Fruit fly (Drosophila melanogaster) whole organism, embryonic: ENCODE results near the gene Dok.

Experiments used
- ATbp ChIP-seq: fragments of 200-800 bp; sonication (Bioruptor generic); optimal IDR thresholded peaks from 2 replicates; lab custom pipeline; 2017; ENCODE audit warnings: missing biosample characterization, mild to moderate bottlenecking, missing genetic modification characterization, missing genetic modification reagents
- Abd-B ChIP-seq: fragments of 200-800 bp; sonication (Bioruptor generic); optimal IDR thresholded peaks from 2 replicates; lab custom pipeline; 2018; ENCODE audit warnings: missing biosample characterization, mild to moderate bottlenecking, missing genetic modification characterization, moderate library complexity
- Ada2b ChIP-seq: fragments of 200-800 bp; sonication (Bioruptor generic); IDR thresholded peaks from 2 replicates; pipeline ENCODE4 v1.3.6; 2022; ENCODE audit warnings: missing biosample characterization, missing genetic modification characterization
- Awh ChIP-seq: fragments of 200-800 bp; sonication (Bioruptor generic); IDR thresholded peaks from 2 replicates; pipeline ENCODE4, ENCODE4 v1.3.6; 2022; ENCODE audit warnings: missing biosample characterization, missing genetic modification characterization
- BEAF-32 ChIP-seq: fragments of 200-800 bp; sonication (Bioruptor generic); optimal IDR thresholded peaks from 3 replicates; lab custom pipeline; 2017; ENCODE audit warnings: missing biosample characterization, missing genetic modification characterization, mild to moderate bottlenecking, moderate library complexity, missing genetic modification reagents
- CG10366 ChIP-seq: fragments of 200-800 bp; sonication (Bioruptor generic); IDR thresholded peaks from 2 replicates; pipeline ENCODE4 v1.3.6; 2022; ENCODE audit warnings: missing biosample characterization, missing genetic modification characterization
- CG11247 ChIP-seq: fragments of 200-800 bp; sonication (Bioruptor generic); IDR thresholded peaks from 2 replicates; pipeline ENCODE4 v1.3.6; 2022; ENCODE audit warnings: missing biosample characterization, missing genetic modification characterization
- CG11398 ChIP-seq: fragments of 200-800 bp; sonication (Bioruptor generic); optimal IDR thresholded peaks from 2 replicates; lab custom pipeline; 2016; ENCODE audit warnings: missing biosample characterization, missing genetic modification characterization
- CG11504 ChIP-seq: fragments of 200-800 bp; sonication (Bioruptor generic); optimal IDR thresholded peaks from 3 replicates; lab custom pipeline; 2019; ENCODE audit warnings: missing biosample characterization, mild to moderate bottlenecking, missing genetic modification characterization, moderate library complexity
- CG12391 ChIP-seq: fragments of 200-800 bp; sonication (Bioruptor generic); optimal IDR thresholded peaks from 3 replicates; lab custom pipeline; 2018; ENCODE audit warnings: missing biosample characterization, mild to moderate bottlenecking, missing genetic modification characterization, moderate library complexity
- CG14441 ChIP-seq: fragments of 200-800 bp; sonication (Bioruptor generic); IDR thresholded peaks from 2 replicates; pipeline ENCODE4 v1.3.6; 2022; ENCODE audit warnings: missing biosample characterization, missing genetic modification characterization
- CG15269 ChIP-seq: fragments of 200-800 bp; sonication (Bioruptor generic); optimal IDR thresholded peaks from 2 replicates; lab custom pipeline; 2018; ENCODE audit warnings: missing biosample characterization, mild to moderate bottlenecking, missing genetic modification characterization, moderate library complexity
- CG17186 ChIP-seq: fragments of 200-800 bp; sonication (Bioruptor generic); optimal IDR thresholded peaks from 3 replicates; lab custom pipeline; 2017; ENCODE audit warnings: missing biosample characterization, missing genetic modification reagents, missing genetic modification characterization
- CG2116 ChIP-seq: fragments of 200-800 bp; sonication (Bioruptor generic); optimal IDR thresholded peaks from 3 replicates; lab custom pipeline; 2018; ENCODE audit warnings: missing biosample characterization, mild to moderate bottlenecking, missing genetic modification characterization
- CG2712 ChIP-seq: fragments of 200-800 bp; optimal IDR thresholded peaks from 3 replicates; lab custom pipeline; 2019; ENCODE audit warnings: missing biosample characterization, mild to moderate bottlenecking, missing genetic modification characterization, moderate library complexity
- CG3281 ChIP-seq: fragments of 200-800 bp; sonication (Bioruptor generic); optimal IDR thresholded peaks from 3 replicates; lab custom pipeline; 2017; ENCODE audit warnings: missing biosample characterization, mild to moderate bottlenecking, missing genetic modification characterization
- CG3838 ChIP-seq: fragments of 200-800 bp; sonication (Bioruptor generic); optimal IDR thresholded peaks from 3 replicates; lab custom pipeline; 2016; ENCODE audit warnings: missing biosample characterization, missing genetic modification characterization
- CG3847 ChIP-seq: fragments of 200-800 bp; sonication (Bioruptor generic); IDR thresholded peaks from 2 replicates; pipeline ENCODE4 v1.3.6; 2022; ENCODE audit warnings: missing biosample characterization, missing genetic modification characterization
- CG7745 ChIP-seq: fragments of 200-800 bp; sonication (Bioruptor generic); optimal IDR thresholded peaks from 2 replicates; lab custom pipeline; 2018; ENCODE audit warnings: missing biosample characterization, mild to moderate bottlenecking, missing genetic modification characterization, moderate library complexity
- Dip2 ChIP-seq: fragments of 200-800 bp; sonication (Bioruptor generic); IDR thresholded peaks from 2 replicates; pipeline ENCODE4 v1.3.6; 2022; ENCODE audit warnings: missing biosample characterization, missing genetic modification characterization
- Elba2 ChIP-seq: fragments of 200-800 bp; sonication (Bioruptor generic); optimal IDR thresholded peaks from 3 replicates; lab custom pipeline; 2016; ENCODE audit warnings: missing biosample characterization, missing genetic modification characterization
- Jarid2 ChIP-seq: fragments of 200-800 bp; sonication (Bioruptor generic); optimal IDR thresholded peaks from 3 replicates; lab custom pipeline; 2017; ENCODE audit warnings: mild to moderate bottlenecking, missing biosample characterization, missing genetic modification reagents, missing genetic modification characterization
- Lpt ChIP-seq: fragments of >200 bp; optimal IDR thresholded peaks from 2 replicates; lab custom pipeline; 2018; ENCODE audit warnings: missing biosample characterization, missing genetic modification characterization
- Mrtf ChIP-seq: fragments of 200-800 bp; sonication (Bioruptor generic); IDR thresholded peaks from 3 replicates; pipeline ENCODE4 v1.3.6; 2022; ENCODE audit warnings: missing biosample characterization, missing genetic modification characterization
- NC2β ChIP-seq: fragments of 200-800 bp; sonication (Bioruptor generic); optimal IDR thresholded peaks from 2 replicates; lab custom pipeline; 2016; ENCODE audit warnings: missing biosample characterization, missing genetic modification characterization
- NfI ChIP-seq: fragments of 200-800 bp; sonication (Bioruptor generic); optimal IDR thresholded peaks from 3 replicates; lab custom pipeline; 2018; ENCODE audit warnings: missing biosample characterization, mild to moderate bottlenecking, missing genetic modification characterization, moderate library complexity
- Oaz ChIP-seq: fragments of 200-800 bp; sonication (Bioruptor generic); IDR thresholded peaks from 2 replicates; pipeline ENCODE4 v1.3.6; 2022; ENCODE audit warnings: missing biosample characterization, missing genetic modification characterization
- Sin3A ChIP-seq: fragments of >200 bp; optimal IDR thresholded peaks from 2 replicates; lab custom pipeline; 2018
- Sry-β ChIP-seq: fragments of 200-800 bp; sonication (Bioruptor generic); optimal IDR thresholded peaks from 2 replicates; lab custom pipeline; 2018; ENCODE audit warnings: missing biosample characterization, mild to moderate bottlenecking, missing genetic modification characterization, moderate library complexity
- Vsx1 ChIP-seq: fragments of 200-800 bp; sonication (Bioruptor generic); optimal IDR thresholded peaks from 2 replicates; lab custom pipeline; 2017; ENCODE audit warnings: missing biosample characterization, mild to moderate bottlenecking, missing genetic modification characterization, missing genetic modification reagents
- ac ChIP-seq: fragments of 200-800 bp; sonication (Bioruptor generic); optimal IDR thresholded peaks from 3 replicates; lab custom pipeline; 2017; ENCODE audit warnings: missing biosample characterization, mild to moderate bottlenecking, missing genetic modification characterization
- bsh ChIP-seq, 2 experiments: fragments of 200-800 bp; sonication (Bioruptor generic); optimal IDR thresholded peaks; 2 replicates each; lab custom pipeline; 2017 to 2018; ENCODE audit warnings: mild to moderate bottlenecking in 2 of 2, missing biosample characterization in 2 of 2, missing genetic modification characterization in 2 of 2, moderate library complexity in 1 of 2
- crol ChIP-seq: fragments of 200-800 bp; sonication (Bioruptor generic); IDR thresholded peaks from 2 replicates; pipeline ENCODE4 v1.3.6; 2022; ENCODE audit warnings: missing biosample characterization, missing genetic modification characterization
- disco-r ChIP-seq: fragments of 200-800 bp; sonication (Bioruptor generic); optimal IDR thresholded peaks from 2 replicates; lab custom pipeline; 2016; ENCODE audit warnings: missing biosample characterization, missing genetic modification characterization
- esg ChIP-seq: fragments of 200-800 bp; sonication (Bioruptor generic); conservative IDR thresholded peaks from 2 replicates; pipeline ENCODE4 v1.3.6; 2022; ENCODE audit warnings: missing biosample characterization, missing genetic modification characterization
- fu2 ChIP-seq: fragments of 200-800 bp; sonication (Bioruptor generic); optimal IDR thresholded peaks from 2 replicates; lab custom pipeline; 2016; ENCODE audit warnings: missing biosample characterization, missing genetic modification characterization
- grn ChIP-seq: fragments of 200-800 bp; sonication (Bioruptor generic); optimal IDR thresholded peaks from 3 replicates; lab custom pipeline; 2017; ENCODE audit warnings: missing biosample characterization, missing genetic modification characterization
- ken ChIP-seq: fragments of 200-800 bp; sonication (Bioruptor generic); IDR thresholded peaks from 3 replicates; pipeline ENCODE4 v1.3.6; 2022; ENCODE audit warnings: missing biosample characterization, missing genetic modification characterization
- lola ChIP-seq, 3 experiments: fragments of >200 bp in 2 of 3; fragments of 200-800 bp in 1 of 3; sonication (Bioruptor generic) in 1 of 3; optimal IDR thresholded peaks; 2 replicates each; lab custom pipeline; 2017 to 2019; ENCODE audit warnings: missing biosample characterization in 3 of 3, missing genetic modification characterization in 3 of 3, mild to moderate bottlenecking in 1 of 3, moderate library complexity in 1 of 3
- odd ChIP-seq: fragments of 200-800 bp; sonication (Bioruptor generic); optimal IDR thresholded peaks from 2 replicates; lab custom pipeline; 2017; ENCODE audit warnings: missing biosample characterization, mild to moderate bottlenecking, missing genetic modification characterization
- pnt ChIP-seq: fragments of 200-800 bp; sonication (Bioruptor generic); optimal IDR thresholded peaks from 3 replicates; lab custom pipeline; 2016; ENCODE audit warnings: missing biosample characterization, missing genetic modification characterization
- prd ChIP-seq, 3 experiments: fragments of >200 bp in 2 of 3; fragments of 200-800 bp in 1 of 3; sonication (Bioruptor generic) in 1 of 3; optimal IDR thresholded peaks in 2 of 3; IDR thresholded peaks in 1 of 3; 2 replicates in 2 of 3; 3 replicates in 1 of 3; pipeline versions ENCODE4 v1.3.6 to Lab custom; 2017 to 2022; ENCODE audit warnings: missing biosample characterization in 1 of 3, missing genetic modification characterization in 1 of 3
- run ChIP-seq: fragments of 200-800 bp; sonication (Bioruptor generic); optimal IDR thresholded peaks from 3 replicates; lab custom pipeline; 2018; ENCODE audit warnings: missing biosample characterization, mild to moderate bottlenecking, missing genetic modification characterization
- slou ChIP-seq: fragments of 200-800 bp; sonication (Bioruptor generic); optimal IDR thresholded peaks from 3 replicates; lab custom pipeline; 2016; ENCODE audit warnings: missing biosample characterization, missing genetic modification characterization
- sr ChIP-seq: fragments of 200-800 bp; sonication (Bioruptor generic); IDR thresholded peaks from 3 replicates; pipeline ENCODE4 v1.3.6; 2022; ENCODE audit warnings: missing biosample characterization, missing genetic modification characterization
- vvl ChIP-seq: fragments of 200-800 bp; sonication (Bioruptor generic); IDR thresholded peaks from 2 replicates; pipeline ENCODE4 v1.3.6; 2022; ENCODE audit warnings: missing biosample characterization, missing genetic modification characterization
- wek ChIP-seq: fragments of 200-800 bp; sonication (Bioruptor generic); optimal IDR thresholded peaks from 3 replicates; lab custom pipeline; 2018; ENCODE audit warnings: missing biosample characterization, mild to moderate bottlenecking, missing genetic modification characterization, moderate library complexity
- zen2 ChIP-seq: fragments of 200-800 bp; sonication (Bioruptor generic); IDR thresholded peaks from 3 replicates; pipeline ENCODE4 v1.3.6; 2022; ENCODE audit warnings: missing biosample characterization, missing genetic modification characterization; ENCODE audit not compliant: partially characterized antibody
- zfh2 ChIP-seq: fragments of 200-800 bp; sonication (Bioruptor generic); optimal IDR thresholded peaks from 2 replicates; lab custom pipeline; 2016; ENCODE audit warnings: missing biosample characterization, missing genetic modification characterization

Dok gene

DNA sequence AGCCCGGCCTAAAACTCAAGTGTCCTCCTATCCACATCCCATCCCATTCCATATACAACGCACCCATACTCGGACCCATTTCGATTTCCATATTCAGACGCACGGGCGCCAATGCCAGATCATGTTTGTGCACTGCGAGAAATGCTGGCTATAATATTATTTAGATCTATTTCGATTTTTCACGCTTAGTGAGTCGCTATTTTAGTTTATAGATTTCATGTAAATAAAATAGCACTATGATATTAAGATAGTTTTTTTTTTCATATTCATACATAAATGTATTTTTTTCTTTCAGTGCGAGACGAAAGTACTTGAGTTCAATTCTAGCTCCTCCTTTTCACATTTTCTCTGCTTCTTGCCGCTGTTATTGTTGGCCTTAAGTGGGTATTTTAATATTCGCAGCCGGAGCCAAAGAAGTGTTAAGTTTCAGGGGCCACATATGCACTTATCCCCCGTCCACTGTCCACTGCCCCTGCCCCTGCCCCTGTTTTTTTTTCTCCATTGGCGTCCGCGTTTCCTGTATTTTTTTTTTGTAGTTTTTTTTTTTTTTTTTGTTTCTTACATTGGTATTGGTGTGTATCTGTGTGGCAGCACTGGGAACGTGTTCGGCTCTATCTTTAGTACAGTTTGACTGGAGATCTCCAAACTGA lies 32.0 kb upstream of the Dok start:
- TF ChIP-seq BEAF-32 (GFP tag; lab: Kevin White, UChicago) (no peak), vvl (peak; percentile 92), CG7745 (tag; lab: Kevin White, UChicago) (peak; percentile 55), wek (no peak), CG15269 (tag; lab: Kevin White, UChicago) (peak; percentile 65), Mrtf (peak; percentile 48; the same call in 1 of the 3 replicates), Vsx1 (peak; percentile 1), ken (GFP tag; lab: Robert Waterston, UW) (peak; percentile 63; the same call in 1 of the 3 replicates), CG11247 (GFP tag; lab: Robert Waterston, UW) (no peak), Jarid2 (GFP tag; lab: Kevin White, UChicago) (peak; percentile 26), NfI (GFP tag; lab: Kevin White, UChicago) (peak; percentile 21), Dip2 (GFP tag; lab: Robert Waterston, UW) (no peak), ac (GFP tag; lab: Kevin White, UChicago) (peak; percentile 74), disco-r (GFP tag; lab: Kevin White, UChicago) (no peak), Awh (GFP tag; lab: Robert Waterston, UW) (peak; percentile 47; the same call in 1 of the 2 replicates), Sry-β (GFP tag; lab: Kevin White, UChicago) (peak; percentile 36), CG3838 (no peak), CG10366 (GFP tag; lab: Robert Waterston, UW) (peak; percentile 62), sr (no peak), Oaz (GFP tag; lab: Robert Waterston, UW) (no peak), Elba2 (peak; percentile 60), bsh (GFP tag; optimal IDR thresholded peaks at IDR 0.05; lab: Kevin White, UChicago) (peak; percentile 57 to 90), CG17186 (GFP tag; lab: Kevin White, UChicago) (no peak), CG12391 (tag; lab: Kevin White, UChicago) (peak; percentile 88), CG3847 (GFP tag; lab: Robert Waterston, UW) (peak; percentile 55), odd (GFP tag; lab: Kevin White, UChicago) (peak; percentile 63), CG2712 (tag; lab: Kevin White, UChicago) (peak; percentile 90), CG3281 (GFP tag; lab: Kevin White, UChicago) (no peak), Lpt (no peak), CG11398 (GFP tag; lab: Kevin White, UChicago) (peak; percentile 18), zfh2 (no peak), pnt (GFP tag; lab: Kevin White, UChicago) (peak; percentile 46), zen2 (GFP tag; lab: Robert Waterston, UW) (no peak), slou (peak; percentile 49), grn (GFP tag; lab: Kevin White, UChicago) (peak; percentile 20), Ada2b (GFP tag; lab: Robert Waterston, UW) (peak; percentile 57), run (tag; lab: Kevin White, UChicago) (peak; percentile 38), CG14441 (0 out of 2 replicates have a peak, but pooled peaks have one; percentile 47), crol (GFP tag; lab: Robert Waterston, UW) (peak; percentile 39; the same call in 1 of the 2 replicates), lola (GFP tag; optimal IDR thresholded peaks at IDR 0.05; lab: Kevin White, UChicago) (peak in 1 of 3 experiments; percentile 94), esg (GFP tag; lab: Robert Waterston, UW) (peak; percentile 59), CG2116 (peak; percentile 23), CG11504 (peak; percentile 75), Abd-B (GFP tag; lab: Kevin White, UChicago) (peak; percentile 68), ATbp (GFP tag; lab: Kevin White, UChicago) (peak; percentile 74), prd (optimal IDR thresholded peaks at IDR 0.05; lab: Kevin White, UChicago) (no peak), prd (GFP tag; IDR thresholded peaks at IDR 0.05; lab: Robert Waterston, UW) (peak; percentile 86), Sin3A (no peak), fu2 (GFP tag; lab: Kevin White, UChicago) (no peak), NC2β (GFP tag; lab: Kevin White, UChicago) (peak; percentile 75)
